Worm (Caenorhabditis elegans) whole organism, L4 larva: Measurements from ENCODE around the gene isy-1.

Experiments used
- F26F4.8 ChIP-seq: fragments of 200-800 bp; sonication (Bioruptor generic); conservative IDR thresholded peaks from 2 replicates; pipeline ENCODE4 v1.3.6; 2022; ENCODE audit warnings: missing genetic modification characterization, missing compliant biosample characterization
- F37D6.2 ChIP-seq: sonication (generic microtip); optimal IDR thresholded peaks from 2 replicates; lab custom pipeline; 2016; ENCODE audit warnings: mild to moderate bottlenecking, missing genetic modification characterization, missing compliant biosample characterization
- F44E2.7 ChIP-seq: fragments of 200-800 bp; sonication (Bioruptor generic); IDR thresholded peaks from 2 replicates; pipeline ENCODE4 v2.1.2; 2022; ENCODE audit warnings: missing genetic modification characterization, missing compliant biosample characterization
- F49E8.2 ChIP-seq: sonication (generic microtip); optimal IDR thresholded peaks from 2 replicates; lab custom pipeline; 2016; ENCODE audit warnings: missing compliant biosample characterization, mild to moderate bottlenecking, missing genetic modification characterization, borderline replicate concordance
- T26A8.4 ChIP-seq: fragments of 200-800 bp; sonication (Bioruptor generic); IDR thresholded peaks from 2 replicates; pipeline ENCODE4 v1.3.6; 2022; ENCODE audit warnings: missing genetic modification characterization, missing compliant biosample characterization
- Y5F2A.4 ChIP-seq: fragments of 200-800 bp; sonication (Bioruptor generic); optimal IDR thresholded peaks from 2 replicates; lab custom pipeline; 2018; ENCODE audit warnings: mild to moderate bottlenecking, missing genetic modification characterization, missing compliant biosample characterization
- Y75B8A.6 ChIP-seq: fragments of 200-800 bp; sonication (Bioruptor generic); IDR thresholded peaks from 2 replicates; pipeline ENCODE4 v1.3.6; 2022; ENCODE audit warnings: missing genetic modification reagents, missing genetic modification characterization, missing compliant biosample characterization
- ZK546.5 ChIP-seq, 2 experiments: sonication (generic microtip); optimal IDR thresholded peaks; 2 replicates each; lab custom pipeline; 2017; ENCODE audit warnings: missing biosample characterization in 2 of 2, missing genetic modification characterization in 2 of 2
- ama-1 ChIP-seq: fragments of 150-350 bp; optimal IDR thresholded peaks from 2 replicates; lab custom pipeline; 2014; ENCODE audit warnings: inconsistent platforms, mixed read lengths
- ceh-20 ChIP-seq: fragments of 200-800 bp; sonication (Bioruptor generic); IDR thresholded peaks from 2 replicates; pipeline ENCODE4 v1.3.6; 2022; ENCODE audit warnings: missing genetic modification reagents, missing genetic modification characterization, missing compliant biosample characterization
- ceh-44 ChIP-seq: fragments of 200-800 bp; sonication (Bioruptor generic); IDR thresholded peaks from 2 replicates; pipeline ENCODE4 v1.3.6; 2022; ENCODE audit warnings: missing genetic modification reagents, missing genetic modification characterization, missing compliant biosample characterization
- ceh-62 ChIP-seq: sonication (generic microtip); optimal IDR thresholded peaks from 2 replicates; lab custom pipeline; 2017; ENCODE audit warnings: missing biosample characterization, missing genetic modification characterization
- ceh-82 ChIP-seq: sonication (generic microtip); optimal IDR thresholded peaks from 2 replicates; lab custom pipeline; 2017; ENCODE audit warnings: missing biosample characterization, missing genetic modification characterization
- ces-1 ChIP-seq: fragments of 150-350 bp; sonication (generic microtip); optimal IDR thresholded peaks from 4 replicates; lab custom pipeline; 2014; ENCODE audit warnings: missing biosample characterization, missing genetic modification reagents, missing genetic modification characterization
- ctbp-1 ChIP-seq: fragments of 200-800 bp; sonication (Bioruptor generic); IDR thresholded peaks from 2 replicates; pipeline ENCODE4 v1.3.6; 2022; ENCODE audit warnings: missing genetic modification reagents, missing genetic modification characterization, missing compliant biosample characterization
- daf-12 ChIP-seq: fragments of 150-350 bp; optimal IDR thresholded peaks from 2 replicates; lab custom pipeline; 2014; ENCODE audit warnings: missing biosample characterization, missing genetic modification reagents, missing genetic modification characterization
- daf-8 ChIP-seq: fragments of 200-800 bp; sonication (Bioruptor generic); IDR thresholded peaks from 2 replicates; pipeline ENCODE4 v1.3.6; 2022; ENCODE audit warnings: missing genetic modification characterization, missing compliant biosample characterization
- dpl-1 ChIP-seq: fragments of 150-350 bp; optimal IDR thresholded peaks from 2 replicates; lab custom pipeline; 2014; ENCODE audit warnings: missing biosample characterization, missing genetic modification reagents, missing genetic modification characterization
- duxl-1 ChIP-seq: sonication (generic microtip); optimal IDR thresholded peaks from 2 replicates; lab custom pipeline; 2016; ENCODE audit warnings: mild to moderate bottlenecking, missing genetic modification characterization, moderate library complexity, missing compliant biosample characterization; ENCODE audit not compliant: poor library complexity
- fkh-10 ChIP-seq: fragments of 150-350 bp; optimal IDR thresholded peaks from 2 replicates; lab custom pipeline; 2014; ENCODE audit warnings: missing biosample characterization, missing genetic modification reagents, missing genetic modification characterization
- fos-1 ChIP-seq: fragments of 150-350 bp; optimal IDR thresholded peaks from 2 replicates; lab custom pipeline; 2014; ENCODE audit warnings: missing biosample characterization, missing genetic modification characterization
- hmg-1.1 ChIP-seq: fragments of 200-800 bp; sonication (Bioruptor generic); IDR thresholded peaks from 2 replicates; pipeline ENCODE4 v1.3.6; 2022; ENCODE audit warnings: missing genetic modification reagents, missing genetic modification characterization, missing compliant biosample characterization
- jun-1 ChIP-seq: fragments of 150-350 bp; optimal IDR thresholded peaks from 2 replicates; lab custom pipeline; 2014; ENCODE audit warnings: missing biosample characterization, missing genetic modification reagents, missing genetic modification characterization
- lim-7 ChIP-seq: fragments of 200-800 bp; sonication (Bioruptor generic); IDR thresholded peaks from 2 replicates; pipeline ENCODE4 v1.3.6; 2022; ENCODE audit warnings: missing genetic modification characterization, missing compliant biosample characterization
- lin-13 ChIP-seq: fragments of 150-350 bp; optimal IDR thresholded peaks from 2 replicates; lab custom pipeline; 2014; ENCODE audit warnings: missing biosample characterization, missing genetic modification reagents, missing genetic modification characterization
- lin-15B ChIP-seq: fragments of 150-350 bp; sonication (generic microtip); optimal IDR thresholded peaks from 3 replicates; lab custom pipeline; 2014; ENCODE audit warnings: missing biosample characterization, missing genetic modification characterization
- lin-29 ChIP-seq: fragments of 200-800 bp; sonication (Bioruptor generic); IDR thresholded peaks from 2 replicates; pipeline ENCODE4 v1.3.6; 2022; ENCODE audit warnings: missing genetic modification reagents, missing genetic modification characterization, missing compliant biosample characterization
- lin-38 ChIP-seq: fragments of 200-800 bp; sonication (Bioruptor generic); IDR thresholded peaks from 2 replicates; pipeline ENCODE4 v1.3.6; 2022; ENCODE audit warnings: missing genetic modification reagents, missing genetic modification characterization, missing compliant biosample characterization
- lir-3 ChIP-seq: sonication (generic microtip); optimal IDR thresholded peaks from 2 replicates; lab custom pipeline; 2016; ENCODE audit warnings: mild to moderate bottlenecking, missing genetic modification characterization, missing compliant biosample characterization
- lsy-2 ChIP-seq, 2 experiments: fragments of 150-350 bp in 1 of 2; sonication (generic microtip) in 1 of 2; optimal IDR thresholded peaks; 2 replicates each; lab custom pipeline; 2014 to 2017; ENCODE audit warnings: missing biosample characterization in 2 of 2, missing genetic modification characterization in 2 of 2
- madf-9 ChIP-seq: fragments of 200-800 bp; sonication (Bioruptor generic); conservative IDR thresholded peaks from 2 replicates; pipeline ENCODE4 v1.3.6; 2022; ENCODE audit warnings: missing genetic modification reagents, missing genetic modification characterization, missing compliant biosample characterization
- mdt-29 ChIP-seq: fragments of 200-800 bp; sonication (Bioruptor generic); IDR thresholded peaks from 2 replicates; pipeline ENCODE4 v1.3.6; 2022; ENCODE audit warnings: missing genetic modification reagents, missing genetic modification characterization, missing compliant biosample characterization
- mep-1 ChIP-seq: fragments of 150-350 bp; sonication (generic microtip); optimal IDR thresholded peaks from 3 replicates; lab custom pipeline; 2014; ENCODE audit warnings: missing biosample characterization, missing genetic modification characterization
- mxl-2 ChIP-seq: fragments of 200-800 bp; sonication (Bioruptor generic); conservative IDR thresholded peaks from 2 replicates; pipeline ENCODE4 v1.3.6; 2022; ENCODE audit warnings: missing genetic modification reagents, missing genetic modification characterization, missing compliant biosample characterization
- mxl-3 ChIP-seq: fragments of 200-800 bp; sonication (Bioruptor generic); optimal IDR thresholded peaks from 2 replicates; lab custom pipeline; 2018; ENCODE audit warnings: mild to moderate bottlenecking, missing genetic modification characterization, missing compliant biosample characterization
- nhr-102 ChIP-seq: sonication (generic microtip); optimal IDR thresholded peaks from 2 replicates; lab custom pipeline; 2016; ENCODE audit warnings: mild to moderate bottlenecking, missing genetic modification characterization, moderate library complexity, missing compliant biosample characterization
- nhr-11 ChIP-seq: fragments of 150-350 bp; optimal IDR thresholded peaks from 2 replicates; lab custom pipeline; 2014; ENCODE audit warnings: missing biosample characterization, missing genetic modification characterization
- nhr-111 ChIP-seq: fragments of 200-800 bp; sonication (Bioruptor generic); optimal IDR thresholded peaks from 2 replicates; lab custom pipeline; 2018; ENCODE audit warnings: mild to moderate bottlenecking, missing genetic modification characterization, missing compliant biosample characterization
- nhr-237 ChIP-seq: sonication (generic microtip); optimal IDR thresholded peaks from 2 replicates; lab custom pipeline; 2017; ENCODE audit warnings: missing biosample characterization, missing genetic modification characterization
- nhr-41 ChIP-seq: fragments of 200-800 bp; sonication (Bioruptor generic); IDR thresholded peaks from 2 replicates; pipeline ENCODE4 v1.3.6; 2022; ENCODE audit warnings: missing genetic modification reagents, missing genetic modification characterization, missing compliant biosample characterization
- nhr-42 ChIP-seq: fragments of 200-800 bp; sonication (Bioruptor generic); IDR thresholded peaks from 2 replicates; pipeline ENCODE4 v1.3.6; 2022; ENCODE audit warnings: missing genetic modification characterization, missing compliant biosample characterization
- nhr-48 ChIP-seq: sonication (generic microtip); optimal IDR thresholded peaks from 2 replicates; lab custom pipeline; 2016; ENCODE audit warnings: mild to moderate bottlenecking, missing genetic modification characterization, missing compliant biosample characterization
- pha-4 ChIP-seq, 2 experiments: fragments of 150-350 bp in 1 of 2; fragments of 200-800 bp in 1 of 2; sonication (Bioruptor generic) in 1 of 2; IDR thresholded peaks in 1 of 2; optimal IDR thresholded peaks in 1 of 2; 2 replicates each; pipeline versions ENCODE4 v1.3.6 to Lab custom; 2014 to 2022; ENCODE audit warnings: missing genetic modification characterization in 2 of 2, missing genetic modification reagents in 2 of 2, missing biosample characterization in 1 of 2, missing compliant biosample characterization in 1 of 2
- php-3 ChIP-seq: fragments of 200-800 bp; sonication (Bioruptor generic); IDR thresholded peaks from 2 replicates; pipeline ENCODE4 v1.3.6; 2022; ENCODE audit warnings: missing genetic modification reagents, missing genetic modification characterization, missing compliant biosample characterization
- pqm-1 ChIP-seq: sonication (generic microtip); optimal IDR thresholded peaks from 2 replicates; lab custom pipeline; 2017; ENCODE audit warnings: missing biosample characterization, missing genetic modification characterization
- saeg-2 ChIP-seq: fragments of 200-800 bp; sonication (Bioruptor generic); IDR thresholded peaks from 2 replicates; pipeline ENCODE4 v1.3.6; 2022; ENCODE audit warnings: missing genetic modification reagents, missing genetic modification characterization, missing compliant biosample characterization
- set-16 ChIP-seq: fragments of 200-800 bp; sonication (Bioruptor generic); IDR thresholded peaks from 2 replicates; pipeline ENCODE4 v1.3.6; 2022; ENCODE audit warnings: missing genetic modification reagents, missing genetic modification characterization, missing compliant biosample characterization
- skn-1 ChIP-seq: fragments of 150-350 bp; optimal IDR thresholded peaks from 2 replicates; lab custom pipeline; 2014; ENCODE audit warnings: missing biosample characterization, missing genetic modification characterization
- tag-97 ChIP-seq: fragments of 200-800 bp; sonication (Bioruptor generic); IDR thresholded peaks from 2 replicates; pipeline ENCODE4 v1.3.6; 2022; ENCODE audit warnings: missing genetic modification characterization, missing compliant biosample characterization
- tra-1 ChIP-seq: fragments of 200-800 bp; sonication (Bioruptor generic); IDR thresholded peaks from 2 replicates; pipeline ENCODE4 v1.3.6; 2022; ENCODE audit warnings: missing genetic modification reagents, missing genetic modification characterization, missing compliant biosample characterization
- zag-1 ChIP-seq: fragments of 150-350 bp; optimal IDR thresholded peaks from 2 replicates; lab custom pipeline; 2014; ENCODE audit warnings: missing biosample characterization, missing genetic modification characterization
- zip-2 ChIP-seq: fragments of 150-350 bp; optimal IDR thresholded peaks from 2 replicates; lab custom pipeline; 2014; ENCODE audit warnings: missing biosample characterization, missing genetic modification characterization
- ztf-11 ChIP-seq: fragments of 150-350 bp; optimal IDR thresholded peaks from 2 replicates; lab custom pipeline; 2014; ENCODE audit warnings: missing biosample characterization, missing genetic modification characterization

isy-1 gene

DNA sequence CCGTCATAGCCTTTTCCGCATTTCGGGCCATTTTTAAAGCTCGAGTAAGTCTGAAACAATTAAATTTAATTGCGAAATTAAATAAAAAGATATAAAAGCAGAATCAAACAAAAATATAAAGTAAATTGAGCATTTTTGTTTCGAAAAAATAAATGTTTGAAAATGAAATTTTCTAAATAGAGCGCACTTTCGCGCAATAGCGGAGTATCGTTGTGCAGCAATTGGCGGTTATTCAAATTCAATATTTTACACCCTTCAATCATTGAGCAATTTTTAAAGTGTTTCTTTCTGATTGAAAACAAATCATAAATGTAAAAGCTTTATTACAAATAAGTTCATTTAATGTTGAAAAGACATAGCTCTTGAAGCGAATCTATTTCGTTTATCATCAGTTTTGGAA, at the start of gene isy-1 (continued):
- TF ChIP-seq dpl-1 (GFP tag; lab: Kevin White, UChicago) (peak; percentile 94), lin-38 (GFP tag; lab: Robert Waterston, UW) (peak; percentile 89), madf-9 (GFP tag; lab: Robert Waterston, UW) (no peak), lsy-2 (tag; optimal IDR thresholded peaks at IDR 0.05; lab: Kevin White, UChicago) (peak in 1 of 2 experiments; percentile 86), lin-13 (no peak), lin-29 (GFP tag; lab: Robert Waterston, UW) (no peak), F37D6.2 (no peak), nhr-41 (GFP tag; lab: Robert Waterston, UW) (no peak), fos-1 (tag; lab: Kevin White, UChicago) (no peak), mep-1 (tag; lab: Kevin White, UChicago) (no peak), ztf-11 (tag; lab: Kevin White, UChicago) (no peak), ceh-44 (GFP tag; lab: Robert Waterston, UW) (no peak), nhr-111 (GFP tag; lab: Kevin White, UChicago) (no peak), lin-15B (tag; lab: Kevin White, UChicago) (peak; percentile 34), F44E2.7 (GFP tag; lab: Robert Waterston, UW) (no peak), duxl-1 (no peak), zip-2 (tag; lab: Kevin White, UChicago) (no peak), Y75B8A.6 (GFP tag; lab: Robert Waterston, UW) (no peak), ceh-62 (tag; lab: Kevin White, UChicago) (no peak), mxl-2 (GFP tag; lab: Robert Waterston, UW) (no peak), daf-8 (GFP tag; lab: Robert Waterston, UW) (no peak), Y5F2A.4 (GFP tag; lab: Kevin White, UChicago) (no peak), skn-1 (tag; lab: Kevin White, UChicago) (no peak), F49E8.2 (no peak), ama-1 (no peak), hmg-1.1 (0 out of 2 replicates have a peak, but pooled peaks have one; percentile 18), fkh-10 (GFP tag; lab: Kevin White, UChicago) (no peak), jun-1 (no peak), nhr-102 (tag; lab: Kevin White, UChicago) (no peak), pqm-1 (tag; lab: Kevin White, UChicago) (no peak), zag-1 (tag; lab: Kevin White, UChicago) (no peak), saeg-2 (GFP tag; lab: Robert Waterston, UW) (no peak), ces-1 (GFP tag; lab: Kevin White, UChicago) (peak; percentile 32), lir-3 (no peak), ctbp-1 (GFP tag; lab: Robert Waterston, UW) (no peak), ceh-82 (tag; lab: Kevin White, UChicago) (no peak), F26F4.8 (GFP tag; lab: Robert Waterston, UW) (no peak), php-3 (no peak), nhr-48 (no peak), nhr-42 (GFP tag; lab: Robert Waterston, UW) (no peak), T26A8.4 (no peak), tra-1 (no peak), pha-4 (GFP tag; IDR thresholded peaks at IDR 0.05; lab: Robert Waterston, UW) (no peak), pha-4 (tag; optimal IDR thresholded peaks at IDR 0.05; lab: Kevin White, UChicago) (peak; percentile 13), ZK546.5 (tag; optimal IDR thresholded peaks at IDR 0.05; lab: Kevin White, UChicago) (no peak), tag-97 (GFP tag; lab: Robert Waterston, UW) (no peak), nhr-11 (tag; lab: Kevin White, UChicago) (no peak), mxl-3 (GFP tag; lab: Kevin White, UChicago) (no peak), daf-12 (tag; lab: Kevin White, UChicago) (no peak), mdt-29 (GFP tag; lab: Robert Waterston, UW) (no peak), lim-7 (no peak), ceh-20 (GFP tag; lab: Robert Waterston, UW) (no peak), nhr-237 (tag; lab: Kevin White, UChicago) (no peak), set-16 (GFP tag; lab: Robert Waterston, UW) (no peak)
